Worm (Caenorhabditis elegans): ENCODE data around the gene F40G9.9.

F40G9.9 gene

ce11 chrIII:184335-184734, 12.8 kb upstream of the F40G9.9 start:
- TF ChIP-seq sem-2 (GFP tag; optimal IDR thresholded peaks at IDR 0.05) (no peak), zip-8 (tag; optimal IDR thresholded peaks at IDR 0.05) (peak; percentile 83)

- TF ChIP-seq nhr-28 (tag; optimal IDR thresholded peaks at IDR 0.05) (no peak), pha-4 (tag; optimal IDR thresholded peaks at IDR 0.05) (no peak), unc-62 (GFP tag; optimal IDR thresholded peaks at IDR 0.05) (no peak), ztf-11 (tag; optimal IDR thresholded peaks at IDR 0.05) (no peak), blmp-1 (tag; optimal IDR thresholded peaks at IDR 0.05) (no peak), ceh-43 (GFP tag; optimal IDR thresholded peaks at IDR 0.05) (no peak), drap-1 (GFP tag; optimal IDR thresholded peaks at IDR 0.05) (no peak), cnd-1 (tag; optimal IDR thresholded peaks at IDR 0.05) (no peak), unc-120 (tag; optimal IDR thresholded peaks at IDR 0.05; ENCODE audit: poor library complexity, severe bottlenecking) (no peak), ceh-83 (GFP tag; optimal IDR thresholded peaks at IDR 0.05) (no peak), unc-39 (tag; optimal IDR thresholded peaks at IDR 0.05) (no peak), mab-5 (tag; optimal IDR thresholded peaks at IDR 0.05) (no peak), elt-3 (tag; optimal IDR thresholded peaks at IDR 0.05) (no peak), hlh-1 (tag; optimal IDR thresholded peaks at IDR 0.05) (no peak), elt-1 (tag; optimal IDR thresholded peaks at IDR 0.05; ENCODE audit: borderline replicate concordance, insufficient read depth) (no peak), M03D4.4 (tag; optimal IDR thresholded peaks at IDR 0.05) (no peak)
These were observed 11.6 kb upstream of the F40G9.9 start for ce11 chrIII:183072-183471.

- TF ChIP-seq cnd-1 (tag; optimal IDR thresholded peaks at IDR 0.05) (no peak), drap-1 (GFP tag; optimal IDR thresholded peaks at IDR 0.05) (no peak), ces-1 (GFP tag; optimal IDR thresholded peaks at IDR 0.05) (no peak), M03D4.4 (tag; optimal IDR thresholded peaks at IDR 0.05) (no peak), elt-1 (tag; optimal IDR thresholded peaks at IDR 0.05; ENCODE audit: borderline replicate concordance, insufficient read depth) (no peak)
These were observed 10.6 kb upstream of the F40G9.9 start, which contains the start of gene F40G9.15 for ce11 chrIII:182080-182479. F40G9.15 (plus strand) TSS chrIII:182380.

ce11 chrIII:180963-181362, 9.4 kb upstream of the F40G9.9 start, which contains the start of gene F40G9.5:
F40G9.5 (plus strand) TSS chrIII:181263.
- TF ChIP-seq ceh-39 (tag; optimal IDR thresholded peaks at IDR 0.05) (no peak), tbx-8 (GFP tag; optimal IDR thresholded peaks at IDR 0.05) (no peak), sem-2 (GFP tag; optimal IDR thresholded peaks at IDR 0.05) (no peak), mls-2 (tag; optimal IDR thresholded peaks at IDR 0.05) (no peak), unc-39 (tag; optimal IDR thresholded peaks at IDR 0.05) (no peak), snpc-4 (tag; optimal IDR thresholded peaks at IDR 0.05) (no peak), ceh-83 (GFP tag; optimal IDR thresholded peaks at IDR 0.05) (no peak), unc-62 (GFP tag; optimal IDR thresholded peaks at IDR 0.05) (no peak), mab-5 (tag; optimal IDR thresholded peaks at IDR 0.05) (no peak), ham-2 (GFP tag; optimal IDR thresholded peaks at IDR 0.05) (no peak), flh-1 (GFP tag; optimal IDR thresholded peaks at IDR 0.05) (no peak), nhr-2 (tag; optimal IDR thresholded peaks at IDR 0.05) (no peak)

- TF ChIP-seq mep-1 (tag; optimal IDR thresholded peaks at IDR 0.05) (no peak), flh-1 (GFP tag; optimal IDR thresholded peaks at IDR 0.05) (no peak), bed-3 (GFP tag; optimal IDR thresholded peaks at IDR 0.05) (no peak), ceh-43 (GFP tag; optimal IDR thresholded peaks at IDR 0.05) (no peak), ceh-83 (GFP tag; optimal IDR thresholded peaks at IDR 0.05) (no peak), snpc-4 (tag; optimal IDR thresholded peaks at IDR 0.05) (no peak), mab-5 (tag; optimal IDR thresholded peaks at IDR 0.05) (no peak), ces-1 (GFP tag; optimal IDR thresholded peaks at IDR 0.05) (no peak), elt-1 (tag; optimal IDR thresholded peaks at IDR 0.05; ENCODE audit: borderline replicate concordance, insufficient read depth) (no peak), tbx-8 (GFP tag; optimal IDR thresholded peaks at IDR 0.05) (no peak), nhr-2 (tag; optimal IDR thresholded peaks at IDR 0.05) (peak; percentile 32), lsy-2 (tag; optimal IDR thresholded peaks at IDR 0.05) (no peak), mls-2 (tag; optimal IDR thresholded peaks at IDR 0.05) (peak; percentile 38), unc-39 (tag; optimal IDR thresholded peaks at IDR 0.05) (no peak), lin-32 (GFP tag; optimal IDR thresholded peaks at IDR 0.05) (no peak), drap-1 (GFP tag; optimal IDR thresholded peaks at IDR 0.05) (no peak), sem-2 (GFP tag; optimal IDR thresholded peaks at IDR 0.05) (no peak), nhr-12 (tag; optimal IDR thresholded peaks at IDR 0.05) (no peak), nhr-28 (tag; optimal IDR thresholded peaks at IDR 0.05) (no peak), pha-4 (tag; optimal IDR thresholded peaks at IDR 0.05) (no peak), ceh-39 (tag; optimal IDR thresholded peaks at IDR 0.05) (no peak), M03D4.4 (tag; optimal IDR thresholded peaks at IDR 0.05) (no peak), nhr-237 (tag; optimal IDR thresholded peaks at IDR 0.05) (no peak), sptf-1 (tag; optimal IDR thresholded peaks at IDR 0.05) (no peak), ham-2 (GFP tag; optimal IDR thresholded peaks at IDR 0.05) (no peak), hlh-1 (tag; optimal IDR thresholded peaks at IDR 0.05) (no peak), unc-62 (GFP tag; optimal IDR thresholded peaks at IDR 0.05) (no peak), unc-120 (tag; optimal IDR thresholded peaks at IDR 0.05; ENCODE audit: poor library complexity, severe bottlenecking) (no peak), elt-3 (tag; optimal IDR thresholded peaks at IDR 0.05) (no peak), cnd-1 (tag; optimal IDR thresholded peaks at IDR 0.05) (peak; percentile 60), lin-13 (tag; optimal IDR thresholded peaks at IDR 0.05) (no peak), zip-8 (tag; optimal IDR thresholded peaks at IDR 0.05) (peak; percentile 67), nhr-76 (tag; optimal IDR thresholded peaks at IDR 0.05) (no peak), blmp-1 (tag; optimal IDR thresholded peaks at IDR 0.05) (no peak), ztf-11 (tag; optimal IDR thresholded peaks at IDR 0.05) (no peak)
These were observed 7.6 kb upstream of the F40G9.9 start, which contains the start of gene F40G9.6 for ce11 chrIII:179123-179592. F40G9.6 (plus strand) TSS chrIII:179542.

Data from whole organism, mixed stage, embryonic.